Fruit fly (Drosophila melanogaster): ENCODE results near the gene CG15564.

CG15564 gene

dm6 chr3R:31215830-31216229 is 19.3 kb downstream of the CG15564 start, which contains the start of gene CG15561 (continued):
- TF ChIP-seq jing (GFP tag; optimal IDR thresholded peaks at IDR 0.05) (no peak), pros (GFP tag; optimal IDR thresholded peaks at IDR 0.05) (no peak), esg (GFP tag; conservative IDR thresholded peaks at IDR 0.05) (no peak), abd-A (tag; optimal IDR thresholded peaks at IDR 0.05) (no peak), unpg (GFP tag; optimal IDR thresholded peaks at IDR 0.05) (no peak), CG16863 (GFP tag; optimal IDR thresholded peaks at IDR 0.05) (no peak), lov (optimal IDR thresholded peaks at IDR 0.05) (no peak), lov (GFP tag; IDR thresholded peaks at IDR 0.05) (no peak), CG3065 (GFP tag; optimal IDR thresholded peaks at IDR 0.05) (no peak), CG7556 (GFP tag; optimal IDR thresholded peaks at IDR 0.05) (no peak), CG2875 (GFP tag; optimal IDR thresholded peaks at IDR 0.05) (peak; percentile 10), NK7.1 (GFP tag; optimal IDR thresholded peaks at IDR 0.05) (peak; percentile 21), CG13287 (GFP tag; IDR thresholded peaks at IDR 0.05; ENCODE audit: partially characterized antibody) (no peak), Kr (GFP tag; optimal IDR thresholded peaks at IDR 0.05) (no peak), peb (GFP tag; IDR thresholded peaks at IDR 0.05) (no peak), CHES-1-like (GFP tag; optimal IDR thresholded peaks at IDR 0.05) (peak; percentile 72), CG2202 (tag; optimal IDR thresholded peaks at IDR 0.05) (peak; percentile 23), CG18764 (GFP tag; optimal IDR thresholded peaks at IDR 0.05) (no peak), CG10267 (tag; optimal IDR thresholded peaks at IDR 0.05) (peak; percentile 49), CG18619 (GFP tag; optimal IDR thresholded peaks at IDR 0.05) (peak; percentile 23), CG7357 (GFP tag; IDR thresholded peaks at IDR 0.05) (no peak), wek (GFP tag; optimal IDR thresholded peaks at IDR 0.05) (peak; percentile 53), luna (GFP tag; optimal IDR thresholded peaks at IDR 0.05) (no peak), chn (GFP tag; optimal IDR thresholded peaks at IDR 0.05) (peak; percentile 34), corto (GFP tag; optimal IDR thresholded peaks at IDR 0.05) (no peak), HLH54F (GFP tag; optimal IDR thresholded peaks at IDR 0.05) (peak; percentile 46), CG13775 (GFP tag; optimal IDR thresholded peaks at IDR 0.05) (peak; percentile 6), Taf1 (GFP tag; IDR thresholded peaks at IDR 0.05) (no peak), CG2129 (GFP tag; IDR thresholded peaks at IDR 0.05; ENCODE audit: partially characterized antibody) (no peak), CG32767 (GFP tag; IDR thresholded peaks at IDR 0.05) (no peak), CG4854 (GFP tag; optimal IDR thresholded peaks at IDR 0.05) (no peak), pzg (GFP tag; optimal IDR thresholded peaks at IDR 0.05) (peak; percentile 96), slou (GFP tag; optimal IDR thresholded peaks at IDR 0.05) (no peak), CG8765 (GFP tag; IDR thresholded peaks at IDR 0.05) (no peak), CTCF (GFP tag; optimal IDR thresholded peaks at IDR 0.05) (peak; percentile 48), CG14860 (GFP tag; IDR thresholded peaks at IDR 0.05; ENCODE audit: partially characterized antibody) (no peak), GATAe (GFP tag; conservative IDR thresholded peaks at IDR 0.05) (no peak), CG8359 (GFP tag; optimal IDR thresholded peaks at IDR 0.05; ENCODE audit: borderline replicate concordance) (no peak), Dp (GFP tag; optimal IDR thresholded peaks at IDR 0.05) (peak; percentile 98), ci (GFP tag; IDR thresholded peaks at IDR 0.05) (no peak), bigmax (GFP tag; optimal IDR thresholded peaks at IDR 0.05) (peak; percentile 67), CG18011 (GFP tag; optimal IDR thresholded peaks at IDR 0.05) (peak; percentile 0), gem (tag; optimal IDR thresholded peaks at IDR 0.05) (no peak), Pdp1 (GFP tag; optimal IDR thresholded peaks at IDR 0.05) (peak in 1 of 2 experiments; percentile 48), CG10565 (GFP tag; optimal IDR thresholded peaks at IDR 0.05) (no peak), CG15479 (GFP tag; optimal IDR thresholded peaks at IDR 0.05) (peak; percentile 97), CG13123 (GFP tag; optimal IDR thresholded peaks at IDR 0.05) (no peak), nerfin-2 (GFP tag; IDR thresholded peaks at IDR 0.05; ENCODE audit: partially characterized antibody) (no peak), disco-r (GFP tag; optimal IDR thresholded peaks at IDR 0.05) (no peak), CG10321 (GFP tag; IDR thresholded peaks at IDR 0.05) (no peak), fu2 (GFP tag; optimal IDR thresholded peaks at IDR 0.05) (no peak), ttk (GFP tag; IDR thresholded peaks at IDR 0.05) (no peak)

Data from whole organism, embryonic.